Fruit fly (Drosophila melanogaster): Measurements from ENCODE around the gene Set8.

Set8 gene

DNA sequence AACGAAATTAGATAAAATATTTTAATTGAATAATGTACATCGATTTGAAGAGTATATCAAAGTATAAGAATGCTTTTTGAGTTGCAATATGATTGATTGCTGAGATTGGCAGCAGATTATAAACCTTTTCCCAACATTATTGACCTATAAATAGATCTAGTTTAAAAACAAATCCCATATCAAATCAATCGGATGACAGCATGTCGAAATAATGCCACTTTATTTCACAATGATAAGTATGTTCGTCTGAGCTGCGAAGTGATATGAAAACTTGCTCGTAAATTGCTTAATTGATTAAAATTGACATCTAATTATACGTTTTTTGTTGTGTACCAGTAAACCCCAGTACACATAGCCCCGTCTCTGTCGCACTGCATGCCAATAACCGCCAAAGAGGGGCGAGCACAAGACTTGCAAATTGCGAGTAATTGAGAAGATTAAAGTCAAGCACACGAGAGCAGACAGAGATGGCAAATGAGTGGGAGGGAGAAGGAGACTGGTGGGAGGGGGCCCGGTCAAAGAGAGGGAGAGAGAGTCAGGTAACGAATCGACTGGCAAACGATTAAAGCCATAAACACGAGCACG, 32.7 kb upstream of the Set8 start (continued):
- TF ChIP-seq CG9817 (tag; optimal IDR thresholded peaks at IDR 0.05) (peak; percentile 45), ham (GFP tag; IDR thresholded peaks at IDR 0.05) (no peak), ewg (GFP tag; optimal IDR thresholded peaks at IDR 0.05) (peak; percentile 6), Bdp1 (GFP tag; optimal IDR thresholded peaks at IDR 0.05) (no peak), pho (GFP tag; optimal IDR thresholded peaks at IDR 0.05) (peak; percentile 23), CG3407 (GFP tag; optimal IDR thresholded peaks at IDR 0.05) (no peak), Meics (GFP tag; optimal IDR thresholded peaks at IDR 0.05) (peak; percentile 45), CG12942 (GFP tag; optimal IDR thresholded peaks at IDR 0.05) (peak; percentile 28), CG13424 (tag; optimal IDR thresholded peaks at IDR 0.05) (peak; percentile 40), dmrt99B (tag; optimal IDR thresholded peaks at IDR 0.05) (peak; percentile 40), CG15601 (tag; optimal IDR thresholded peaks at IDR 0.05) (no peak), Xrp1 (GFP tag; IDR thresholded peaks at IDR 0.05) (no peak), luna (GFP tag; optimal IDR thresholded peaks at IDR 0.05) (peak; percentile 60), GATAe (GFP tag; conservative IDR thresholded peaks at IDR 0.05) (no peak), bsh (GFP tag; optimal IDR thresholded peaks at IDR 0.05) (no peak), CG6654 (GFP tag; optimal IDR thresholded peaks at IDR 0.05) (no peak), CG7987 (GFP tag; optimal IDR thresholded peaks at IDR 0.05) (no peak), CG16815 (GFP tag; optimal IDR thresholded peaks at IDR 0.05) (peak; percentile 10), CG1832 (GFP tag; optimal IDR thresholded peaks at IDR 0.05) (peak; percentile 83), Rx (GFP tag; IDR thresholded peaks at IDR 0.05) (no peak), CG6765 (GFP tag; optimal IDR thresholded peaks at IDR 0.05) (peak; percentile 25), ab (GFP tag; optimal IDR thresholded peaks at IDR 0.05) (no peak), CG16813 (GFP tag; IDR thresholded peaks at IDR 0.05; ENCODE audit: partially characterized antibody) (no peak), Hr3 (GFP tag; optimal IDR thresholded peaks at IDR 0.05) (peak; percentile 18), Eip74EF (GFP tag; optimal IDR thresholded peaks at IDR 0.05) (peak in 1 of 2 experiments; percentile 18), maf-S (GFP tag; optimal IDR thresholded peaks at IDR 0.05) (peak; percentile 51), CG6813 (GFP tag; optimal IDR thresholded peaks at IDR 0.05) (no peak), phol (tag; optimal IDR thresholded peaks at IDR 0.05) (peak; percentile 34), nom (GFP tag; optimal IDR thresholded peaks at IDR 0.05) (no peak), HLH54F (GFP tag; optimal IDR thresholded peaks at IDR 0.05) (peak; percentile 29), zen2 (GFP tag; IDR thresholded peaks at IDR 0.05; ENCODE audit: partially characterized antibody) (no peak), CG10321 (GFP tag; IDR thresholded peaks at IDR 0.05) (no peak), CG2712 (tag; optimal IDR thresholded peaks at IDR 0.05) (peak; percentile 29), CG3995 (GFP tag; optimal IDR thresholded peaks at IDR 0.05) (peak; percentile 2), lola (GFP tag; optimal IDR thresholded peaks at IDR 0.05) (no peak), unc-4 (GFP tag; IDR thresholded peaks at IDR 0.05; ENCODE audit: partially characterized antibody) (no peak), Sox102F (GFP tag; optimal IDR thresholded peaks at IDR 0.05) (peak; percentile 49), sob (GFP tag; IDR thresholded peaks at IDR 0.05) (no peak), CG6683 (GFP tag; optimal IDR thresholded peaks at IDR 0.05) (no peak), CG3281 (GFP tag; optimal IDR thresholded peaks at IDR 0.05) (peak; percentile 58), CG10543 (GFP tag; optimal IDR thresholded peaks at IDR 0.05) (no peak), pb (GFP tag; optimal IDR thresholded peaks at IDR 0.05) (no peak), Chrac-16 (GFP tag; optimal IDR thresholded peaks at IDR 0.05) (peak; percentile 13), NfI (GFP tag; optimal IDR thresholded peaks at IDR 0.05) (peak; percentile 19), Blimp-1 (GFP tag; optimal IDR thresholded peaks at IDR 0.05) (no peak), gem (tag; optimal IDR thresholded peaks at IDR 0.05) (peak; percentile 71), CG14965 (GFP tag; optimal IDR thresholded peaks at IDR 0.05; ENCODE audit: borderline replicate concordance) (no peak), exex (tag; optimal IDR thresholded peaks at IDR 0.05) (peak; percentile 73)

Data from whole organism, embryonic.